Worm (Caenorhabditis elegans) whole organism, L4/young adult: ENCODE data around the gene prx-10.

Experiments
- dao-5 ChIP-seq: sonication (generic microtip); optimal IDR thresholded peaks from 2 replicates; lab custom pipeline; 2016; ENCODE audit warnings: missing genotype, missing genetic modification characterization, moderate library complexity, missing compliant biosample characterization
- him-1 ChIP-seq: sonication (generic microtip); optimal IDR thresholded peaks from 2 replicates; lab custom pipeline; 2016; ENCODE audit warnings: missing genotype, missing genetic modification reagents, missing genetic modification characterization, missing compliant biosample characterization

ce11 chrIII:5263299-5263993 is 27.2 kb downstream of the prx-10 start, which contains the start of the genes C34E10.9 and hap-1:
- TF ChIP-seq him-1 (no peak), dao-5 (tag; lab: Kevin White, UChicago) (no peak)
